Worm (Caenorhabditis elegans) whole organism, L3 larva: ENCODE results near the gene C04H5.7.

Experiments
- ceh-28 ChIP-seq: fragments of 150-350 bp; optimal IDR thresholded peaks from 2 replicates; lab custom pipeline; 2014; ENCODE audit warnings: missing biosample characterization, missing genetic modification reagents, missing genetic modification characterization
- fkh-10 ChIP-seq: sonication (generic microtip); optimal IDR thresholded peaks from 2 replicates; lab custom pipeline; 2017; ENCODE audit warnings: missing biosample characterization, missing genetic modification reagents, missing genetic modification characterization
- hmg-11 ChIP-seq: sonication (generic microtip); optimal IDR thresholded peaks from 2 replicates; lab custom pipeline; 2016; ENCODE audit warnings: missing genetic modification characterization, missing compliant biosample characterization
- jun-1 ChIP-seq: fragments of 150-350 bp; optimal IDR thresholded peaks from 2 replicates; lab custom pipeline; 2014; ENCODE audit warnings: missing biosample characterization, missing genetic modification reagents, missing genetic modification characterization
- lin-15B ChIP-seq: fragments of 150-350 bp; optimal IDR thresholded peaks from 2 replicates; lab custom pipeline; 2014; ENCODE audit warnings: missing biosample characterization, missing genetic modification characterization
- mml-1 ChIP-seq: fragments of 150-350 bp; sonication (generic microtip); optimal IDR thresholded peaks from 3 replicates; lab custom pipeline; 2014; ENCODE audit warnings: missing biosample characterization, missing genetic modification characterization
- nfya-1 ChIP-seq: sonication (generic microtip); optimal IDR thresholded peaks from 2 replicates; lab custom pipeline; 2017; ENCODE audit warnings: missing genetic modification characterization, mild to moderate bottlenecking, missing compliant biosample characterization, antibody characterized with exemption, moderate library complexity; ENCODE audit not compliant: insufficient read depth
- nhr-12 ChIP-seq: fragments of 150-350 bp; optimal IDR thresholded peaks from 2 replicates; lab custom pipeline; 2014; ENCODE audit warnings: missing biosample characterization, missing genetic modification characterization
- nhr-237 ChIP-seq: fragments of 150-350 bp; optimal IDR thresholded peaks from 2 replicates; lab custom pipeline; 2014; ENCODE audit warnings: missing biosample characterization, missing genetic modification characterization
- nhr-76 ChIP-seq: fragments of 150-350 bp; sonication (generic microtip); optimal IDR thresholded peaks from 5 replicates; lab custom pipeline; 2014; ENCODE audit warnings: missing biosample characterization, missing genetic modification characterization
- pqm-1 ChIP-seq: fragments of 150-350 bp; optimal IDR thresholded peaks from 2 replicates; lab custom pipeline; 2017; ENCODE audit warnings: missing biosample characterization, missing genetic modification characterization, inconsistent platforms
- skn-1 ChIP-seq: fragments of 150-350 bp; optimal IDR thresholded peaks from 2 replicates; lab custom pipeline; 2014; ENCODE audit warnings: missing biosample characterization, missing genetic modification characterization
- unc-62 ChIP-seq: fragments of 150-350 bp; sonication (generic microtip); optimal IDR thresholded peaks from 4 replicates; lab custom pipeline; 2014; ENCODE audit warnings: missing biosample characterization, missing genetic modification reagents, missing genetic modification characterization

C04H5.7 gene

ce11 chrII:14588162-14588561 lies 50.4 kb downstream of the C04H5.7 start, which contains the start of gene nspb-10:
nspb-10 (minus strand) TSS chrII:14588262.
- TF ChIP-seq jun-1: no peak
- no peak for TF ChIP-seq nhr-237 (tag; lab: Kevin White, UChicago)
- TF ChIP-seq nfya-1 (tag; lab: Kevin White, UChicago): no peak
- TF ChIP-seq mml-1: no peak
- no peak for TF ChIP-seq hmg-11 (tag; lab: Kevin White, UChicago)
- TF ChIP-seq nhr-76 (tag; lab: Kevin White, UChicago): no peak
- TF ChIP-seq skn-1 (tag; lab: Kevin White, UChicago): no peak
- no peak for TF ChIP-seq lin-15B (tag; lab: Kevin White, UChicago)
- TF ChIP-seq fkh-10 (GFP tag; lab: Kevin White, UChicago): no peak
- TF ChIP-seq nhr-12: no peak
- TF ChIP-seq ceh-28 (tag; lab: Kevin White, UChicago): no peak
- TF ChIP-seq unc-62: no peak
- TF ChIP-seq pqm-1: no peak
